Worm (Caenorhabditis elegans): ENCODE results near the gene F37A8.5.
A peak's percentile ranks its signal among the peaks of the same experiment; 100 is the strongest.

The F37A8.5 gene

ce11 chrIII:3926116-3926515, 30.3 kb upstream of the F37A8.5 start, which contains the start of gene ZK1058.9:
TSS of gene ZK1058.9 (minus strand) at chrIII:3926216.
- TF ChIP-seq lsy-2 (tag; optimal IDR thresholded peaks at IDR 0.05) (no peak), ztf-11 (tag; optimal IDR thresholded peaks at IDR 0.05) (no peak), dmd-8 (GFP tag; IDR thresholded peaks at IDR 0.05) (no peak), ctbp-1 (GFP tag; IDR thresholded peaks at IDR 0.05) (no peak), sdz-12 (GFP tag; optimal IDR thresholded peaks at IDR 0.05) (no peak), vab-7 (GFP tag; IDR thresholded peaks at IDR 0.05) (no peak), F10B5.3 (tag; optimal IDR thresholded peaks at IDR 0.05) (no peak), hif-1 (tag; optimal IDR thresholded peaks at IDR 0.05) (no peak), zag-1 (tag; optimal IDR thresholded peaks at IDR 0.05) (no peak), daf-19 (GFP tag; conservative IDR thresholded peaks at IDR 0.05) (no peak), aly-2 (tag; optimal IDR thresholded peaks at IDR 0.05) (no peak), lin-1 (GFP tag; IDR thresholded peaks at IDR 0.05) (no peak), mdl-1 (tag; optimal IDR thresholded peaks at IDR 0.05) (no peak), F26F4.8 (GFP tag; conservative IDR thresholded peaks at IDR 0.05) (no peak), zip-2 (tag; optimal IDR thresholded peaks at IDR 0.05) (no peak)

- TF ChIP-seq Y48G9A.11 (GFP tag; IDR thresholded peaks at IDR 0.05) (no peak), pqm-1 (tag; optimal IDR thresholded peaks at IDR 0.05) (peak; percentile 54), mes-2 (tag; optimal IDR thresholded peaks at IDR 0.05; ENCODE audit: poor library complexity, severe bottlenecking) (no peak)
Observed at ce11 chrIII:3926801-3927200, 29.6 kb upstream of the F37A8.5 start.

ce11 chrIII:3927450-3927849, 29.0 kb upstream of the F37A8.5 start:
- TF ChIP-seq fos-1 (tag; optimal IDR thresholded peaks at IDR 0.05) (no peak), lin-38 (GFP tag; IDR thresholded peaks at IDR 0.05) (no peak), ceh-32 (tag; optimal IDR thresholded peaks at IDR 0.05; ENCODE audit: poor library complexity) (no peak), nhr-111 (GFP tag; optimal IDR thresholded peaks at IDR 0.05) (no peak), hlh-11 (tag; optimal IDR thresholded peaks at IDR 0.05) (peak; percentile 50), daf-19 (GFP tag; conservative IDR thresholded peaks at IDR 0.05) (no peak), zfp-3 (GFP tag; conservative IDR thresholded peaks at IDR 0.05) (no peak), dpl-1 (GFP tag; optimal IDR thresholded peaks at IDR 0.05) (no peak), ZK546.5 (tag; optimal IDR thresholded peaks at IDR 0.05) (no peak), dmd-8 (GFP tag; IDR thresholded peaks at IDR 0.05) (no peak), nhr-10 (tag; optimal IDR thresholded peaks at IDR 0.05) (no peak), mdt-29 (GFP tag; IDR thresholded peaks at IDR 0.05) (no peak), ztf-7 (tag; optimal IDR thresholded peaks at IDR 0.05) (no peak), Y75B8A.6 (GFP tag; IDR thresholded peaks at IDR 0.05) (no peak), mxl-3 (GFP tag; optimal IDR thresholded peaks at IDR 0.05) (peak; percentile 28), daf-16 (GFP tag; optimal IDR thresholded peaks at IDR 0.05) (peak in 1 of 2 experiments; percentile 42), daf-16 (tag; optimal IDR thresholded peaks at IDR 0.05) (no peak), R02D3.7 (tag; optimal IDR thresholded peaks at IDR 0.05) (no peak), ZK337.2 (GFP tag; IDR thresholded peaks at IDR 0.05) (no peak), ceh-28 (tag; optimal IDR thresholded peaks at IDR 0.05) (no peak), nhr-11 (tag; optimal IDR thresholded peaks at IDR 0.05) (peak; percentile 67), hmg-1.1 (GFP tag; IDR thresholded peaks at IDR 0.05) (0 out of 2 replicates have a peak, but pooled peaks have one; percentile 26), dmd-9 (GFP tag; IDR thresholded peaks at IDR 0.05) (no peak), Y5F2A.4 (GFP tag; optimal IDR thresholded peaks at IDR 0.05) (no peak), ces-1 (GFP tag; optimal IDR thresholded peaks at IDR 0.05) (no peak)
